Worm (Caenorhabditis elegans) whole organism, young adult: ENCODE measurements around the gene C14B9.3.

Experiments used
- ama-1 ChIP-seq, 3 experiments: fragments of 150-350 bp in 1 of 3; sonication (generic microtip) in 2 of 3; optimal IDR thresholded peaks; 2 replicates each; lab custom pipeline; 2014 to 2018; ENCODE audit warnings: missing biosample characterization in 2 of 3, missing genetic modification characterization in 2 of 3, missing genetic modification reagents in 2 of 3
- ceh-100 ChIP-seq: fragments of 200-800 bp; sonication (Bioruptor generic); IDR thresholded peaks from 2 replicates; pipeline ENCODE4 v1.3.6; 2022; ENCODE audit warnings: missing genetic modification reagents, missing genetic modification characterization, missing compliant biosample characterization
- chd-7 ChIP-seq: sonication (generic microtip); optimal IDR thresholded peaks from 2 replicates; lab custom pipeline; 2016; ENCODE audit warnings: mild to moderate bottlenecking, missing genetic modification characterization, moderate library complexity, missing compliant biosample characterization
- lsy-27 ChIP-seq: sonication (generic microtip); optimal IDR thresholded peaks from 2 replicates; lab custom pipeline; 2017; ENCODE audit warnings: missing genetic modification characterization, mild to moderate bottlenecking, missing compliant biosample characterization, antibody characterized with exemption, missing genotype, borderline replicate concordance; ENCODE audit not compliant: insufficient read depth
- nfya-2 ChIP-seq: fragments of 200-800 bp; sonication (Bioruptor generic); IDR thresholded peaks from 2 replicates; pipeline ENCODE4 v1.3.6; 2022; ENCODE audit warnings: missing genetic modification reagents, missing genetic modification characterization, missing compliant biosample characterization
- sdz-38 ChIP-seq: sonication (generic microtip); optimal IDR thresholded peaks from 2 replicates; lab custom pipeline; 2016; ENCODE audit warnings: missing genotype, missing genetic modification characterization, missing compliant biosample characterization
- somi-1 ChIP-seq: fragments of 200-800 bp; sonication (Bioruptor generic); optimal IDR thresholded peaks from 2 replicates; lab custom pipeline; 2018; ENCODE audit warnings: mild to moderate bottlenecking, missing genetic modification characterization, missing compliant biosample characterization
- tbp1 ChIP-seq: fragments of 200-800 bp; sonication (Bioruptor generic); optimal IDR thresholded peaks from 2 replicates; lab custom pipeline; 2018; ENCODE audit warnings: mild to moderate bottlenecking, missing genetic modification characterization, missing compliant biosample characterization

DNA sequence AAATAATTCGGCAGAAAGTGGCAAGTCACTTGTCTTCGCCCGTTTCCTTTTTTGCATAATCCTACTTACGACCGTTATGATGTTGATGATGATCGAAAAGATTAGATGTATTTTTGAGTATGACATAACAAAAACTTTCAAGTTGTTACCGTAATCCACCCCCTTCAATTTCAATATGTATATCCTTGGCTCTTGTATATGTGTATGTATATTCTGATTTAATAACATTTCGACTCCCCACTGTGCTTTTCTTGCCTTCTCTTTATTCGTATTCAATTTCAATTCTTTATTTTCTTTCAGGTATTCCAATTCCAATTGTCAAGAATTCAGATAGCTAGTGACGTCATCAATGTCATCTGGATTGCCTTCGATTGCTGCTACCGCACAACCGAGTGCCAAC lies 41.6 kb upstream of the C14B9.3 start, which contains the start of gene pros-1:
- no peak for TF ChIP-seq lsy-27 (tag; lab: Kevin White, UChicago)
- TF ChIP-seq sdz-38, result no peak
- no peak for TF ChIP-seq ama-1 (optimal IDR thresholded peaks at IDR 0.05; lab: Kevin White, UChicago)
- TF ChIP-seq ama-1 (GFP tag; optimal IDR thresholded peaks at IDR 0.05; lab: Kevin White, UChicago), result no peak
- no peak for TF ChIP-seq chd-7 (tag; lab: Kevin White, UChicago)
- TF ChIP-seq tbp1 (GFP tag; lab: Kevin White, UChicago), result no peak
- no peak for TF ChIP-seq nfya-2 (GFP tag; lab: Robert Waterston, UW)
- TF ChIP-seq ceh-100 (GFP tag; lab: Robert Waterston, UW), result no peak
- no peak for TF ChIP-seq somi-1
